Fruit fly (Drosophila melanogaster): Measurements from ENCODE around the gene CG13004.
A peak's percentile ranks its signal among the peaks of the same experiment; 100 is the strongest.

Gene CG13004

DNA sequence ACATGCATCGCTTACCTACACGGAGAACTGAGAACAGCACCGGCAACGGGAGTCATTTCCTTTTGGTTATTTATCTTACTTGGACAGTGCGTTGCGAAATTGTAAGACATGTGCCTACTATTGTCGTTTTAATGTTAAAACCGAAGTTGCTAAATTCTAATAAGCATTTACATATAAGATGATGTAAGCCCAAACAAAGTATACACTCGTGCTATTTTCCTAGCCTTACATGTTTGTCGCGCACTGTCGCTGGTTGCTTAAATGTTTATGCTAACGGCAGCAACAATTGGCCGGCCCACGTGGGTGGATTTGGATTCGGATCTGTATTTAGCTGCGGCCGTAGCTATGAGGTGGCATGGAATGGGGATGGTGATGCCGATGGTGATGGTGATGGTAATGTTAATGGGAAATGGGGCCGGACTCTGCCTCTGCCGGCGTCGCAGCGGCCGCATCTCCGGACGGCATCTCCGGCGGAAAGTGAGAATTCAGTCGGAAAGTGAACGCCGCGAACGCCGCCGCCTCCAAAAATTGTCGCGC, 24.0 kb downstream of the CG13004 start, which contains the start of gene CG4829 (continued):
- TF ChIP-seq seq (GFP tag; IDR thresholded peaks at IDR 0.05) (peak; percentile 85), CG12744 (GFP tag; optimal IDR thresholded peaks at IDR 0.05) (peak; percentile 73), Neu2 (GFP tag; optimal IDR thresholded peaks at IDR 0.05; ENCODE audit: borderline replicate concordance) (peak; percentile 22), CG6813 (GFP tag; optimal IDR thresholded peaks at IDR 0.05) (peak; percentile 89), ranshi (GFP tag; IDR thresholded peaks at IDR 0.05) (peak; percentile 90), unpg (GFP tag; optimal IDR thresholded peaks at IDR 0.05) (peak; percentile 92), bigmax (GFP tag; optimal IDR thresholded peaks at IDR 0.05) (no peak), chif (GFP tag; optimal IDR thresholded peaks at IDR 0.05) (peak; percentile 88 to 89), gcm (GFP tag; optimal IDR thresholded peaks at IDR 0.05) (peak; percentile 82), CG9817 (tag; optimal IDR thresholded peaks at IDR 0.05) (peak; percentile 91), gro (GFP tag; optimal IDR thresholded peaks at IDR 0.05) (peak; percentile 85), fd102C (GFP tag; optimal IDR thresholded peaks at IDR 0.05) (no peak), CG2678 (tag; optimal IDR thresholded peaks at IDR 0.05) (peak; percentile 94), maf-S (GFP tag; optimal IDR thresholded peaks at IDR 0.05) (peak; percentile 75), Sox102F (GFP tag; optimal IDR thresholded peaks at IDR 0.05) (peak; percentile 93), CG10654 (GFP tag; optimal IDR thresholded peaks at IDR 0.05) (peak; percentile 82), Xbp1 (GFP tag; optimal IDR thresholded peaks at IDR 0.05) (peak; percentile 88), CG14965 (GFP tag; optimal IDR thresholded peaks at IDR 0.05; ENCODE audit: borderline replicate concordance) (peak; percentile 23), ab (GFP tag; optimal IDR thresholded peaks at IDR 0.05) (peak; percentile 73), Fer3 (tag; optimal IDR thresholded peaks at IDR 0.05) (peak; percentile 91), CG14014 (GFP tag; IDR thresholded peaks at IDR 0.05) (peak; percentile 88), CG33557 (GFP tag; optimal IDR thresholded peaks at IDR 0.05) (peak; percentile 52), CHES-1-like (GFP tag; optimal IDR thresholded peaks at IDR 0.05) (peak; percentile 66), CG11696 (GFP tag; IDR thresholded peaks at IDR 0.05) (peak; percentile 79), CG1647 (GFP tag; optimal IDR thresholded peaks at IDR 0.05) (peak; percentile 86), HLHmδ (GFP tag; optimal IDR thresholded peaks at IDR 0.05) (no peak), Elba2 (GFP tag; optimal IDR thresholded peaks at IDR 0.05) (no peak), sens-2 (GFP tag; IDR thresholded peaks at IDR 0.05) (peak; percentile 81), Taf1 (GFP tag; IDR thresholded peaks at IDR 0.05) (peak; percentile 54), CG6765 (GFP tag; optimal IDR thresholded peaks at IDR 0.05) (peak; percentile 76), Gsc (GFP tag; IDR thresholded peaks at IDR 0.05) (peak; percentile 64), ewg (GFP tag; optimal IDR thresholded peaks at IDR 0.05) (peak; percentile 77), Med (GFP tag) (peak; percentile 99), Atf3 (GFP tag; optimal IDR thresholded peaks at IDR 0.05) (peak; percentile 80), CG15696 (tag; optimal IDR thresholded peaks at IDR 0.05) (peak; percentile 73), Dp (GFP tag; optimal IDR thresholded peaks at IDR 0.05) (no peak), D (optimal IDR thresholded peaks at IDR 0.05) (no peak), D (GFP tag; optimal IDR thresholded peaks at IDR 0.05) (peak; percentile 87), CG2129 (GFP tag; IDR thresholded peaks at IDR 0.05; ENCODE audit: partially characterized antibody) (no peak), CG32767 (GFP tag; IDR thresholded peaks at IDR 0.05) (peak; percentile 72), MTF-1 (GFP tag; optimal IDR thresholded peaks at IDR 0.05; ENCODE audit: borderline replicate concordance) (peak; percentile 86), bab2 (GFP tag; optimal IDR thresholded peaks at IDR 0.05) (peak; percentile 86), CG3726 (GFP tag; IDR thresholded peaks at IDR 0.05) (peak; percentile 74; the same call in 1 of the 3 replicates), trem (tag; optimal IDR thresholded peaks at IDR 0.05) (peak; percentile 74), H15 (GFP tag; IDR thresholded peaks at IDR 0.05) (peak; percentile 85), Dek (tag; optimal IDR thresholded peaks at IDR 0.05) (peak; percentile 86), eyg (GFP tag; optimal IDR thresholded peaks at IDR 0.05) (peak; percentile 86), ssp (GFP tag; IDR thresholded peaks at IDR 0.05) (peak; percentile 79), lmd (GFP tag; IDR thresholded peaks at IDR 0.05) (peak; percentile 92), MESR4 (GFP tag; optimal IDR thresholded peaks at IDR 0.05) (peak; percentile 10)

Data from whole organism, embryonic.